Worm (Caenorhabditis elegans) whole organism, early embryonic: ENCODE data around the gene nhr-76.

Experiments used
- ama-1 ChIP-seq: fragments of 150-350 bp; optimal IDR thresholded peaks from 2 replicates; lab custom pipeline; 2014
- ceh-36 ChIP-seq: sonication (generic microtip); optimal IDR thresholded peaks from 2 replicates; lab custom pipeline; 2016; ENCODE audit warnings: missing genetic modification characterization, inconsistent platforms, missing compliant biosample characterization
- ets-7 ChIP-seq: sonication (generic microtip); optimal IDR thresholded peaks from 2 replicates; lab custom pipeline; 2016; ENCODE audit warnings: missing genotype, missing genetic modification characterization, missing compliant biosample characterization
- flt-1 ChIP-seq: fragments of 200-800 bp; sonication (Bioruptor generic); IDR thresholded peaks from 2 replicates; pipeline ENCODE4 v1.3.6; 2022; ENCODE audit warnings: missing genetic modification characterization, missing compliant biosample characterization
- hnd-1 ChIP-seq: sonication (generic microtip); optimal IDR thresholded peaks from 2 replicates; lab custom pipeline; 2016; ENCODE audit warnings: missing genetic modification characterization, missing compliant biosample characterization
- tra-4 ChIP-seq: sonication (generic microtip); optimal IDR thresholded peaks from 2 replicates; lab custom pipeline; 2017; ENCODE audit warnings: missing genetic modification characterization, missing compliant biosample characterization

ce11 chrIV:619766-620165, 7.6 kb upstream of the nhr-76 start:
- TF ChIP-seq hnd-1 (no peak), ets-7 (no peak), flt-1 (GFP tag; lab: Robert Waterston, UW) (no peak), ceh-36 (tag; lab: Kevin White, UChicago) (no peak), ama-1 (lab: Kevin White, UChicago) (no peak), tra-4 (no peak)
